Fruit fly (Drosophila melanogaster): ENCODE measurements around the gene CG1113.

CG1113 gene

dm6 chr3R:5211901-5212758 is 40.8 kb upstream of the CG1113 start (continued):
- TF ChIP-seq zfh1 (GFP tag; IDR thresholded peaks at IDR 0.05) (peak; percentile 92), Ets97D (GFP tag; optimal IDR thresholded peaks at IDR 0.05) (peak; percentile 15), CG6272 (GFP tag; IDR thresholded peaks at IDR 0.05) (peak; percentile 28; the same call in 1 of the 2 replicates), chm (GFP tag; IDR thresholded peaks at IDR 0.05) (peak; percentile 60; the same call in 1 of the 2 replicates), Ravus (GFP tag; IDR thresholded peaks at IDR 0.05) (no peak), CG17385 (GFP tag; optimal IDR thresholded peaks at IDR 0.05) (peak; percentile 23), slou (GFP tag; optimal IDR thresholded peaks at IDR 0.05) (no peak), lbe (GFP tag; optimal IDR thresholded peaks at IDR 0.05) (no peak), Abd-B (GFP tag; optimal IDR thresholded peaks at IDR 0.05) (peak; percentile 74), CG12942 (GFP tag; optimal IDR thresholded peaks at IDR 0.05) (peak; percentile 60), CG10959 (GFP tag; IDR thresholded peaks at IDR 0.05) (peak; percentile 93), Hmx (GFP tag; optimal IDR thresholded peaks at IDR 0.05) (no peak), Myb (GFP tag; optimal IDR thresholded peaks at IDR 0.05) (peak; percentile 50), pan (optimal IDR thresholded peaks at IDR 0.05) (no peak), pan (GFP tag; optimal IDR thresholded peaks at IDR 0.05 in 1 of 2, IDR thresholded peaks at IDR 0.05 in 1 of 2) (peak in 1 of 2 experiments; percentile 68), CG43689 (GFP tag; IDR thresholded peaks at IDR 0.05) (no peak), CG10366 (GFP tag; IDR thresholded peaks at IDR 0.05) (no peak; the same call in 1 of the 2 replicates), CG7786 (GFP tag; optimal IDR thresholded peaks at IDR 0.05) (peak; percentile 69), cas (GFP tag; IDR thresholded peaks at IDR 0.05) (no peak), zf30C (GFP tag; optimal IDR thresholded peaks at IDR 0.05) (peak; percentile 100), nerfin-1 (tag; optimal IDR thresholded peaks at IDR 0.05) (peak; percentile 96), sug (tag; optimal IDR thresholded peaks at IDR 0.05) (no peak), CG1792 (GFP tag; optimal IDR thresholded peaks at IDR 0.05) (peak; percentile 69), Dll (GFP tag; IDR thresholded peaks at IDR 0.05; ENCODE audit: partially characterized antibody) (no peak), toy (GFP tag; IDR thresholded peaks at IDR 0.05) (no peak), PHDP (tag; optimal IDR thresholded peaks at IDR 0.05) (peak; percentile 8), bsh (GFP tag; optimal IDR thresholded peaks at IDR 0.05) (peak in 1 of 2 experiments; percentile 79), gfzf (GFP tag; optimal IDR thresholded peaks at IDR 0.05) (no peak), CG4360 (GFP tag; IDR thresholded peaks at IDR 0.05) (no peak), grau (tag; optimal IDR thresholded peaks at IDR 0.05) (peak; percentile 76), CG17328 (GFP tag; IDR thresholded peaks at IDR 0.05) (peak; percentile 82), kni (GFP tag; optimal IDR thresholded peaks at IDR 0.05) (peak; percentile 97), CG8089 (GFP tag; optimal IDR thresholded peaks at IDR 0.05) (peak; percentile 74), Lpt (GFP tag; optimal IDR thresholded peaks at IDR 0.05) (peak; percentile 5), ham (GFP tag; IDR thresholded peaks at IDR 0.05) (no peak), cad (GFP tag; optimal IDR thresholded peaks at IDR 0.05) (no peak), CG15696 (tag; optimal IDR thresholded peaks at IDR 0.05) (peak; percentile 99), CG9215 (GFP tag; IDR thresholded peaks at IDR 0.05) (no peak), sna (GFP tag; IDR thresholded peaks at IDR 0.05; ENCODE audit: partially characterized antibody) (no peak), Sry-δ (GFP tag; optimal IDR thresholded peaks at IDR 0.05) (peak; percentile 38), aop (GFP tag; IDR thresholded peaks at IDR 0.05) (no peak), CG6813 (GFP tag; optimal IDR thresholded peaks at IDR 0.05) (peak; percentile 82), Kr (GFP tag; optimal IDR thresholded peaks at IDR 0.05) (peak; percentile 95), CG31365 (tag; optimal IDR thresholded peaks at IDR 0.05) (no peak), fru (optimal IDR thresholded peaks at IDR 0.05) (no peak), sima (GFP tag; optimal IDR thresholded peaks at IDR 0.05) (no peak), lmd (GFP tag; IDR thresholded peaks at IDR 0.05) (peak; percentile 40; the same call in 1 of the 2 replicates), CG6254 (GFP tag; optimal IDR thresholded peaks at IDR 0.05) (peak; percentile 78), CG6689 (GFP tag; IDR thresholded peaks at IDR 0.05) (peak; percentile 78), danr (GFP tag; IDR thresholded peaks at IDR 0.05) (no peak)

All from whole organism, embryonic.